Fruit fly (Drosophila melanogaster) whole organism, adult: ENCODE measurements around the gene CG14005.

Experiments
- CG5204 ChIP-seq: fragments of 200-800 bp; sonication (Bioruptor generic); optimal IDR thresholded peaks from 2 replicates; lab custom pipeline; 2016; ENCODE audit warnings: missing biosample characterization, missing genetic modification characterization
- CG7045 ChIP-seq: fragments of 200-800 bp; sonication (Bioruptor generic); optimal IDR thresholded peaks from 2 replicates; lab custom pipeline; 2017; ENCODE audit warnings: missing biosample characterization, mild to moderate bottlenecking, missing genetic modification characterization
- Clk ChIP-seq: fragments of 200-800 bp; sonication (Bioruptor generic); optimal IDR thresholded peaks from 2 replicates; lab custom pipeline; 2017; ENCODE audit warnings: missing biosample characterization, missing genetic modification characterization
- bab1 ChIP-seq: fragments of 200-800 bp; sonication (Bioruptor generic); optimal IDR thresholded peaks from 3 replicates; lab custom pipeline; 2019; ENCODE audit warnings: missing biosample characterization, mild to moderate bottlenecking, missing genetic modification characterization, moderate library complexity
- cnc ChIP-seq, 2 experiments: fragments of >200 bp; optimal IDR thresholded peaks; 2 replicates each; lab custom pipeline; 2017
- kay ChIP-seq: fragments of 200-800 bp; sonication (Bioruptor generic); peaks from one replicate; lab custom pipeline; 2016; ENCODE audit warnings: missing biosample characterization, missing genetic modification characterization, borderline replicate concordance

- TF ChIP-seq cnc (optimal IDR thresholded peaks at IDR 0.05; lab: Kevin White, UChicago) (no peak), CG7045 (GFP tag; lab: Kevin White, UChicago) (no peak), kay (GFP tag; lab: Kevin White, UChicago) (no peak), Clk (GFP tag; lab: Kevin White, UChicago) (no peak), CG5204 (GFP tag; lab: Kevin White, UChicago) (no peak), bab1 (GFP tag; lab: Kevin White, UChicago) (no peak)
Measured at dm6 chr2L:5811274-5811673, 9.5 kb upstream of the CG14005 start, which contains the start of gene CG43307.
